Worm (Caenorhabditis elegans) whole organism, L2 larva: ENCODE measurements around the gene npp-27.

ENCODE experiments used
- ZK546.5 ChIP-seq: sonication (generic microtip); optimal IDR thresholded peaks from 2 replicates; lab custom pipeline; 2017; ENCODE audit warnings: missing biosample characterization, missing genetic modification characterization
- ceh-82 ChIP-seq: fragments of 150-350 bp; optimal IDR thresholded peaks from 2 replicates; lab custom pipeline; 2014; ENCODE audit warnings: missing biosample characterization, missing genetic modification characterization
- elt-1 ChIP-seq: fragments of 150-350 bp; optimal IDR thresholded peaks from 2 replicates; lab custom pipeline; 2014; ENCODE audit warnings: missing biosample characterization, missing genetic modification characterization
- mdl-1 ChIP-seq, 2 experiments: fragments of 150-350 bp in 1 of 2; sonication (generic microtip) in 1 of 2; optimal IDR thresholded peaks; 2 replicates each; lab custom pipeline; 2017; ENCODE audit warnings: missing biosample characterization in 2 of 2, missing genetic modification characterization in 2 of 2
- nhr-25 ChIP-seq: fragments of 150-350 bp; sonication (generic microtip); optimal IDR thresholded peaks from 3 replicates; lab custom pipeline; 2014; ENCODE audit warnings: missing biosample characterization, missing genetic modification characterization
- snpc-4 ChIP-seq: fragments of 150-350 bp; optimal IDR thresholded peaks from 2 replicates; lab custom pipeline; 2014; ENCODE audit warnings: missing biosample characterization, missing genetic modification characterization

ce11 chrIV:7946457-7946856 is 36.4 kb upstream of the npp-27 start, which contains the start of gene czw-1:
- TF ChIP-seq ceh-82 (tag; lab: Kevin White, UChicago) (no peak), mdl-1 (tag; optimal IDR thresholded peaks at IDR 0.05; lab: Kevin White, UChicago) (no peak), ZK546.5 (tag; lab: Kevin White, UChicago) (no peak), elt-1 (tag; lab: Kevin White, UChicago) (no peak), snpc-4 (tag; lab: Kevin White, UChicago) (no peak), nhr-25 (tag; lab: Kevin White, UChicago) (no peak)
